Worm (Caenorhabditis elegans): ENCODE results near the gene nhr-225.

nhr-225 gene

ce11 chrV:2274253-2274892 is 15.9 kb downstream of the nhr-225 start, which contains the start of the genes Y5H2A.4 and abu-4:
Gene Y5H2A.4, minus strand, starts transcription at chrV:2274353.
Gene abu-4, plus strand, starts transcription at chrV:2274842.
- TF ChIP-seq fkh-3 (tag; optimal IDR thresholded peaks at IDR 0.05), result no peak

ce11 chrV:2271750-2272149 is 18.5 kb downstream of the nhr-225 start, which contains the start of gene Y5H2A.1:
Gene Y5H2A.1, minus strand, starts transcription at chrV:2271850.
- TF ChIP-seq lsy-27 (tag; optimal IDR thresholded peaks at IDR 0.05; ENCODE audit: borderline replicate concordance, insufficient read depth), result no peak
- TF ChIP-seq unc-130 (GFP tag; optimal IDR thresholded peaks at IDR 0.05), result no peak
- no peak for TF ChIP-seq bed-1 (GFP tag; IDR thresholded peaks at IDR 0.05)
- no peak for TF ChIP-seq tbx-9 (tag; optimal IDR thresholded peaks at IDR 0.05; ENCODE audit: borderline replicate concordance)
- no peak for TF ChIP-seq rcor-1 (GFP tag; IDR thresholded peaks at IDR 0.05)
- no peak for TF ChIP-seq Y53G8AR.9 (GFP tag; conservative IDR thresholded peaks at IDR 0.05)

ce11 chrV:2266958-2267357 is 23.3 kb downstream of the nhr-225 start, which contains the start of gene nhr-275:
Gene nhr-275, minus strand, starts transcription at chrV:2267058.
- TF ChIP-seq tbp1 (GFP tag; optimal IDR thresholded peaks at IDR 0.05) (no peak), let-607 (tag; optimal IDR thresholded peaks at IDR 0.05) (no peak), rec-8 (tag; optimal IDR thresholded peaks at IDR 0.05) (no peak), efl-1 (GFP tag; optimal IDR thresholded peaks at IDR 0.05) (no peak), F57A8.1 (GFP tag; optimal IDR thresholded peaks at IDR 0.05) (no peak), Y95B8A.8 (GFP tag; IDR thresholded peaks at IDR 0.05) (no peak), zim-3 (tag; optimal IDR thresholded peaks at IDR 0.05) (no peak), hrde-1 (tag; optimal IDR thresholded peaks at IDR 0.05; ENCODE audit: borderline replicate concordance) (no peak)

ce11 chrV:2264925-2265324 is 25.3 kb downstream of the nhr-225 start:
- TF ChIP-seq athp-1 (tag; optimal IDR thresholded peaks at IDR 0.05), result no peak
- TF ChIP-seq ceh-40 (GFP tag; IDR thresholded peaks at IDR 0.05), result no peak
- no peak for TF ChIP-seq C17E4.6 (GFP tag; IDR thresholded peaks at IDR 0.05)
- TF ChIP-seq lin-35 (GFP tag; optimal IDR thresholded peaks at IDR 0.05), result no peak
- no peak for TF ChIP-seq zim-3 (tag; optimal IDR thresholded peaks at IDR 0.05)
- no peak for TF ChIP-seq Y53F4B.3 (GFP tag; IDR thresholded peaks at IDR 0.05)
- TF ChIP-seq lag-1 (GFP tag; IDR thresholded peaks at IDR 0.05), result no peak
- TF ChIP-seq bed-2 (GFP tag; IDR thresholded peaks at IDR 0.05), result no peak
- no peak for TF ChIP-seq unc-130 (GFP tag; optimal IDR thresholded peaks at IDR 0.05)
- no peak for TF ChIP-seq B0019.2 (GFP tag; conservative IDR thresholded peaks at IDR 0.05)
- no peak for TF ChIP-seq F39B2.1 (GFP tag; IDR thresholded peaks at IDR 0.05)

- TF ChIP-seq athp-1 (tag; optimal IDR thresholded peaks at IDR 0.05) (no peak), lin-40 (tag; optimal IDR thresholded peaks at IDR 0.05) (no peak), cebp-1 (GFP tag; IDR thresholded peaks at IDR 0.05) (peak; percentile 69; the same call in 1 of the 2 replicates), cebp-1 (tag; optimal IDR thresholded peaks at IDR 0.05) (peak; percentile 90)
Measured at ce11 chrV:2264455-2264854, 25.8 kb downstream of the nhr-225 start, which contains the start of gene nhr-183. Gene nhr-183, minus strand, starts transcription at chrV:2264634.

ce11 chrV:2260660-2261059 is 29.6 kb downstream of the nhr-225 start, which contains the start of gene F41B5.12:
Gene F41B5.12, plus strand, starts transcription at chrV:2260960.
- no peak for TF ChIP-seq athp-1 (tag; optimal IDR thresholded peaks at IDR 0.05)
- TF ChIP-seq ceh-27 (GFP tag; optimal IDR thresholded peaks at IDR 0.05), result no peak
- TF ChIP-seq egrh-3 (GFP tag; IDR thresholded peaks at IDR 0.05), result no peak
- TF ChIP-seq Y67H2A.10 (GFP tag; conservative IDR thresholded peaks at IDR 0.05), result no peak
- no peak for TF ChIP-seq hmg-20 (GFP tag; IDR thresholded peaks at IDR 0.05)
- no peak for TF ChIP-seq somi-1 (GFP tag; optimal IDR thresholded peaks at IDR 0.05)
- TF ChIP-seq nhr-27 (tag; optimal IDR thresholded peaks at IDR 0.05), result no peak
- no peak for TF ChIP-seq him-1 (tag; optimal IDR thresholded peaks at IDR 0.05)
- TF ChIP-seq nfyb-1 (GFP tag; IDR thresholded peaks at IDR 0.05), result no peak
- TF ChIP-seq tbp1 (GFP tag; optimal IDR thresholded peaks at IDR 0.05), result no peak
- no peak for TF ChIP-seq Y95B8A.8 (GFP tag; IDR thresholded peaks at IDR 0.05)
- TF ChIP-seq F33H1.4 (GFP tag; IDR thresholded peaks at IDR 0.05), result no peak
- TF ChIP-seq aptf-2 (GFP tag; conservative IDR thresholded peaks at IDR 0.05), result no peak
- TF ChIP-seq lin-40 (tag; optimal IDR thresholded peaks at IDR 0.05), result no peak
- no peak for TF ChIP-seq lag-1 (GFP tag; IDR thresholded peaks at IDR 0.05)
- no peak for TF ChIP-seq ztf-25 (GFP tag; IDR thresholded peaks at IDR 0.05)
